Fruit fly (Drosophila melanogaster) whole organism, adult: ENCODE measurements around the gene CG32533.

ENCODE experiments used
- CG11617 ChIP-seq: fragments of 200-800 bp; sonication (Bioruptor generic); optimal IDR thresholded peaks from 2 replicates; lab custom pipeline; 2017; ENCODE audit warnings: mild to moderate bottlenecking, missing biosample characterization, missing genetic modification reagents, missing genetic modification characterization
- CG12768 ChIP-seq: fragments of 200-800 bp; sonication (Bioruptor generic); optimal IDR thresholded peaks from 2 replicates; lab custom pipeline; 2017; ENCODE audit warnings: missing biosample characterization, missing genetic modification characterization, mild to moderate bottlenecking, moderate library complexity, missing genetic modification reagents
- CG14711 ChIP-seq: fragments of 200-800 bp; sonication (Bioruptor generic); optimal IDR thresholded peaks from 2 replicates; lab custom pipeline; 2018; ENCODE audit warnings: missing biosample characterization, mild to moderate bottlenecking, missing genetic modification characterization, moderate library complexity
- CG1620 ChIP-seq: fragments of 200-800 bp; sonication (Bioruptor generic); optimal IDR thresholded peaks from 2 replicates; lab custom pipeline; 2016; ENCODE audit warnings: missing biosample characterization, missing genetic modification characterization
- CG33017 ChIP-seq: fragments of 200-800 bp; sonication (Bioruptor generic); optimal IDR thresholded peaks from 2 replicates; lab custom pipeline; 2018; ENCODE audit warnings: missing biosample characterization, mild to moderate bottlenecking, missing genetic modification characterization, moderate library complexity
- CG5204 ChIP-seq: fragments of 200-800 bp; sonication (Bioruptor generic); optimal IDR thresholded peaks from 2 replicates; lab custom pipeline; 2016; ENCODE audit warnings: missing biosample characterization, missing genetic modification characterization
- CG7045 ChIP-seq: fragments of 200-800 bp; sonication (Bioruptor generic); optimal IDR thresholded peaks from 2 replicates; lab custom pipeline; 2017; ENCODE audit warnings: missing biosample characterization, mild to moderate bottlenecking, missing genetic modification characterization
- CG7101 ChIP-seq: fragments of 200-800 bp; sonication (Bioruptor generic); optimal IDR thresholded peaks from 2 replicates; lab custom pipeline; 2018; ENCODE audit warnings: missing biosample characterization, mild to moderate bottlenecking, missing genetic modification characterization, moderate library complexity
- Clk ChIP-seq: fragments of 200-800 bp; sonication (Bioruptor generic); optimal IDR thresholded peaks from 2 replicates; lab custom pipeline; 2017; ENCODE audit warnings: missing biosample characterization, missing genetic modification characterization
- Crg-1 ChIP-seq: fragments of 200-800 bp; sonication (Bioruptor generic); optimal IDR thresholded peaks from 2 replicates; lab custom pipeline; 2016; ENCODE audit warnings: missing biosample characterization, missing genetic modification characterization
- Hr96 ChIP-seq: fragments of 200-800 bp; sonication (Bioruptor generic); optimal IDR thresholded peaks from 2 replicates; lab custom pipeline; 2016; ENCODE audit warnings: missing biosample characterization, missing genetic modification characterization
- Mnt ChIP-seq: fragments of 200-800 bp; sonication (Bioruptor generic); optimal IDR thresholded peaks from 2 replicates; lab custom pipeline; 2016; ENCODE audit warnings: missing biosample characterization, mild to moderate bottlenecking, missing genetic modification characterization
- bab1 ChIP-seq: fragments of 200-800 bp; sonication (Bioruptor generic); optimal IDR thresholded peaks from 3 replicates; lab custom pipeline; 2019; ENCODE audit warnings: missing biosample characterization, mild to moderate bottlenecking, missing genetic modification characterization, moderate library complexity
- cic ChIP-seq: fragments of 200-800 bp; sonication (Bioruptor generic); optimal IDR thresholded peaks from 2 replicates; lab custom pipeline; 2017; ENCODE audit warnings: missing biosample characterization, mild to moderate bottlenecking, missing genetic modification characterization, moderate library complexity
- cnc ChIP-seq, 2 experiments: fragments of >200 bp; optimal IDR thresholded peaks; 2 replicates each; lab custom pipeline; 2017
- kay ChIP-seq: fragments of 200-800 bp; sonication (Bioruptor generic); peaks from one replicate; lab custom pipeline; 2016; ENCODE audit warnings: missing biosample characterization, missing genetic modification characterization, borderline replicate concordance
- ovo ChIP-seq: fragments of 200-800 bp; sonication (Bioruptor generic); optimal IDR thresholded peaks from 2 replicates; lab custom pipeline; 2016; ENCODE audit warnings: missing biosample characterization, missing genetic modification characterization
- pad ChIP-seq: fragments of 200-800 bp; sonication (Bioruptor generic); optimal IDR thresholded peaks from 3 replicates; lab custom pipeline; 2017; ENCODE audit warnings: missing biosample characterization, missing genetic modification characterization, mild to moderate bottlenecking, moderate library complexity, missing genetic modification reagents
- tj ChIP-seq: fragments of 200-800 bp; sonication (Bioruptor generic); optimal IDR thresholded peaks from 3 replicates; lab custom pipeline; 2017; ENCODE audit warnings: missing biosample characterization, mild to moderate bottlenecking, missing genetic modification characterization, moderate library complexity
- toe ChIP-seq: fragments of 200-800 bp; sonication (Bioruptor generic); optimal IDR thresholded peaks from 2 replicates; lab custom pipeline; 2016; ENCODE audit warnings: missing biosample characterization, missing genetic modification characterization

The CG32533 gene

dm6 chrX:19495611-19496583, 16.7 kb upstream of the CG32533 start:
- no peak for TF ChIP-seq cnc (optimal IDR thresholded peaks at IDR 0.05; lab: Kevin White, UChicago)
- TF ChIP-seq Mnt = peak; percentile 17
- no peak for TF ChIP-seq Clk (GFP tag; lab: Kevin White, UChicago)
- TF ChIP-seq CG12768 (GFP tag; lab: Kevin White, UChicago) = peak; percentile 22
- no peak for TF ChIP-seq CG7045
- no peak for TF ChIP-seq CG1620 (GFP tag; lab: Kevin White, UChicago)
- peak; percentile 30 for TF ChIP-seq CG7101 (tag; lab: Kevin White, UChicago)
- TF ChIP-seq tj = peak; percentile 92
- TF ChIP-seq CG11617 (GFP tag; lab: Kevin White, UChicago) = no peak

DNA sequence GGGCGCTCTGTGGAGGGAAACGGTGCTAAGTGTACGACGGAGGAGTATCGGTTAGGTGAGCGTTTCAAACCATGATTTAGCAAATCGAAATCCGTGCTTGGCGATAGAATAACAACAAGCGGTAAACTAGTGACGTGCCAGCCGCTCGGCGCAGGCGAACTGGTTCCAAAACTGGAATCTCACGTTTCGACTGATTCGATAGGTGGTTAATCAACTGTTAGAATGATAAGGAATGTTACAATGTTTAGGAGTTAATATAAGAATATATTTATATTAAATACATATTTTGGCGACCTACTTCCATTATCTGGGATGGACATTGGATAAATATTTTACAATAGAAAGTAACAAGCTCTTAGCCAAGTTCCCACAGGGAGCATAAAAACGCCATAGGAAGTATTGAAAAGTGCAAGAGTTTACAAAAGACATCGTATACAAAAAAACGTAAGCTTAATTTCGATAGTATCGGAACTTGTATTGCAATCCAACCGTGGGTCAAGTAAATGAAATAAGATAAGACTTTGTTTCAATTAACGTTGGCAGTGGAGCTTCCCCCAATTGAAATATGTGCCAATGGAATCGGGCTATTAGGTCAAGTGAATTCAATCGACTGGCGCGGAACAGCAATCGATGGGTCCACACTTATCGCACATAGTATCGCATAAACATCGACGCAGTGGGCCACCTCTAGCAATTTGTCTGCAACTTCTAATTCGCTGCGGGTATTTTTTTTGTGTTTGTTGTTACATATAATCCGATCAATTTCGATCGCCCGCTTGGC, 15.8 kb upstream of the CG32533 start, which contains the start of the genes ksh, CG14200 and Pfrx:
Gene ksh, minus strand, starts transcription at position 163 of the 781 bp plus-strand sequence.
Gene CG14200, plus strand, starts transcription at position 676 of the 781 bp plus-strand sequence.
Gene Pfrx, plus strand, starts transcription at position 676 of the 781 bp plus-strand sequence.
- TF ChIP-seq Hr96 (GFP tag; lab: Kevin White, UChicago) (no peak), Mnt (no peak), CG7101 (tag; lab: Kevin White, UChicago) (peak; percentile 10), toe (GFP tag; lab: Kevin White, UChicago) (peak; percentile 34), ovo (GFP tag; lab: Kevin White, UChicago) (peak; percentile 9), tj (no peak), cnc (optimal IDR thresholded peaks at IDR 0.05; lab: Kevin White, UChicago) (no peak), pad (GFP tag; lab: Kevin White, UChicago) (no peak), CG14711 (tag; lab: Kevin White, UChicago) (no peak), bab1 (GFP tag; lab: Kevin White, UChicago) (peak; percentile 8), CG1620 (GFP tag; lab: Kevin White, UChicago) (peak; percentile 72), CG12768 (GFP tag; lab: Kevin White, UChicago) (no peak), CG5204 (GFP tag; lab: Kevin White, UChicago) (no peak)

- TF ChIP-seq CG1620 (GFP tag; lab: Kevin White, UChicago) (peak; percentile 47), CG7101 (tag; lab: Kevin White, UChicago) (peak; percentile 33), CG33017 (tag; lab: Kevin White, UChicago) (no peak), Crg-1 (GFP tag; lab: Kevin White, UChicago) (peak; percentile 6), CG11617 (GFP tag; lab: Kevin White, UChicago) (peak; percentile 29), ovo (GFP tag; lab: Kevin White, UChicago) (no peak), cic (no peak), Hr96 (GFP tag; lab: Kevin White, UChicago) (no peak), cnc (optimal IDR thresholded peaks at IDR 0.05; lab: Kevin White, UChicago) (no peak), CG14711 (tag; lab: Kevin White, UChicago) (peak; percentile 16), Mnt (peak; percentile 59), pad (GFP tag; lab: Kevin White, UChicago) (peak; percentile 61), CG12768 (GFP tag; lab: Kevin White, UChicago) (peak; percentile 20)
Observed at dm6 chrX:19494285-19494684, 15.1 kb upstream of the CG32533 start, which contains the start of gene CG12204. Gene CG12204 (minus strand): TSS chrX:19494401.

dm6 chrX:19491984-19492584, 12.9 kb upstream of the CG32533 start, which contains the start of the genes pcm and ND-18:
Gene pcm (minus strand): TSS chrX:19492011.
Gene ND-18 (plus strand): TSS chrX:19492421.
- TF ChIP-seq cnc (optimal IDR thresholded peaks at IDR 0.05; lab: Kevin White, UChicago) = no peak
- TF ChIP-seq kay (GFP tag; lab: Kevin White, UChicago) = no peak
- TF ChIP-seq Clk (GFP tag; lab: Kevin White, UChicago) = no peak
- peak; percentile 49 for TF ChIP-seq tj
- TF ChIP-seq CG7045 = no peak
- TF ChIP-seq CG7101 (tag; lab: Kevin White, UChicago) = no peak
- TF ChIP-seq CG14711 (tag; lab: Kevin White, UChicago) = no peak
- peak; percentile 66 for TF ChIP-seq Mnt
- no peak for TF ChIP-seq CG1620 (GFP tag; lab: Kevin White, UChicago)
- TF ChIP-seq toe (GFP tag; lab: Kevin White, UChicago) = no peak
- TF ChIP-seq pad (GFP tag; lab: Kevin White, UChicago) = no peak
- peak; percentile 15 for TF ChIP-seq bab1 (GFP tag; lab: Kevin White, UChicago)
- TF ChIP-seq cic = no peak
- TF ChIP-seq CG12768 (GFP tag; lab: Kevin White, UChicago) = no peak
- no peak for TF ChIP-seq CG5204 (GFP tag; lab: Kevin White, UChicago)
- TF ChIP-seq CG11617 (GFP tag; lab: Kevin White, UChicago) = peak; percentile 15
- TF ChIP-seq Hr96 (GFP tag; lab: Kevin White, UChicago) = no peak
- TF ChIP-seq Crg-1 (GFP tag; lab: Kevin White, UChicago) = no peak
- peak; percentile 16 for TF ChIP-seq ovo (GFP tag; lab: Kevin White, UChicago)
- TF ChIP-seq CG33017 (tag; lab: Kevin White, UChicago) = no peak
